Fruit fly (Drosophila melanogaster) whole organism, embryonic: Measurements from ENCODE around the gene CG32267.

Experiments
- Atf-2 ChIP-seq: fragments of 200-800 bp; sonication (Bioruptor generic); optimal IDR thresholded peaks from 2 replicates; lab custom pipeline; 2016; ENCODE audit warnings: missing biosample characterization, missing genetic modification characterization
- BtbVII ChIP-seq: fragments of 200-800 bp; sonication (Bioruptor generic); optimal IDR thresholded peaks from 3 replicates; lab custom pipeline; 2017; ENCODE audit warnings: missing biosample characterization, mild to moderate bottlenecking, missing genetic modification characterization
- CG10274 ChIP-seq: fragments of 200-800 bp; sonication (Bioruptor generic); optimal IDR thresholded peaks from 3 replicates; lab custom pipeline; 2017; ENCODE audit warnings: missing biosample characterization, mild to moderate bottlenecking, missing genetic modification characterization
- CG11504 ChIP-seq: fragments of 200-800 bp; sonication (Bioruptor generic); optimal IDR thresholded peaks from 3 replicates; lab custom pipeline; 2019; ENCODE audit warnings: missing biosample characterization, mild to moderate bottlenecking, missing genetic modification characterization, moderate library complexity
- CG11696 ChIP-seq: fragments of 200-800 bp; sonication (Bioruptor generic); IDR thresholded peaks from 2 replicates; pipeline ENCODE4 v1.3.6; 2022; ENCODE audit warnings: missing biosample characterization, missing genetic modification characterization
- CG11723 ChIP-seq: fragments of 200-800 bp; sonication (Bioruptor generic); optimal IDR thresholded peaks from 2 replicates; lab custom pipeline; 2017; ENCODE audit warnings: missing biosample characterization, mild to moderate bottlenecking, missing genetic modification characterization
- CG13123 ChIP-seq: fragments of 200-800 bp; sonication (Bioruptor generic); optimal IDR thresholded peaks from 2 replicates; lab custom pipeline; 2016; ENCODE audit warnings: missing biosample characterization, missing genetic modification characterization
- CG13424 ChIP-seq: fragments of 200-800 bp; sonication (Bioruptor generic); optimal IDR thresholded peaks from 2 replicates; lab custom pipeline; 2019; ENCODE audit warnings: missing biosample characterization, mild to moderate bottlenecking, missing genetic modification characterization, moderate library complexity
- CG13624 ChIP-seq: fragments of 200-800 bp; sonication (Bioruptor generic); optimal IDR thresholded peaks from 2 replicates; lab custom pipeline; 2016; ENCODE audit warnings: missing biosample characterization, missing genetic modification characterization
- CG13775 ChIP-seq: fragments of 200-800 bp; sonication (Bioruptor generic); optimal IDR thresholded peaks from 3 replicates; lab custom pipeline; 2017; ENCODE audit warnings: missing biosample characterization, mild to moderate bottlenecking, missing genetic modification characterization
- CG1602 ChIP-seq: fragments of 200-800 bp; sonication (Bioruptor generic); optimal IDR thresholded peaks from 3 replicates; lab custom pipeline; 2016; ENCODE audit warnings: missing biosample characterization, missing genetic modification characterization
- CG16813 ChIP-seq: fragments of 200-800 bp; sonication (Bioruptor generic); IDR thresholded peaks from 3 replicates; pipeline ENCODE4 v1.3.6; 2022; ENCODE audit warnings: missing biosample characterization, missing genetic modification characterization; ENCODE audit not compliant: partially characterized antibody
- CG2712 ChIP-seq: fragments of 200-800 bp; optimal IDR thresholded peaks from 3 replicates; lab custom pipeline; 2019; ENCODE audit warnings: missing biosample characterization, mild to moderate bottlenecking, missing genetic modification characterization, moderate library complexity
- CG33213 ChIP-seq: fragments of 200-800 bp; sonication (Bioruptor generic); optimal IDR thresholded peaks from 3 replicates; lab custom pipeline; 2016; ENCODE audit warnings: missing biosample characterization, missing genetic modification characterization
- CG3407 ChIP-seq: fragments of 200-800 bp; sonication (Bioruptor generic); optimal IDR thresholded peaks from 2 replicates; lab custom pipeline; 2018; ENCODE audit warnings: missing biosample characterization, mild to moderate bottlenecking, missing genetic modification characterization
- CG3847 ChIP-seq: fragments of 200-800 bp; sonication (Bioruptor generic); IDR thresholded peaks from 2 replicates; pipeline ENCODE4 v1.3.6; 2022; ENCODE audit warnings: missing biosample characterization, missing genetic modification characterization
- CG5180 ChIP-seq: fragments of 200-800 bp; sonication (Bioruptor generic); optimal IDR thresholded peaks from 3 replicates; lab custom pipeline; 2017; ENCODE audit warnings: missing biosample characterization, missing genetic modification characterization, mild to moderate bottlenecking, moderate library complexity, missing genetic modification reagents
- CG7928 ChIP-seq: fragments of 200-800 bp; sonication (Bioruptor generic); optimal IDR thresholded peaks from 2 replicates; lab custom pipeline; 2017; ENCODE audit warnings: missing biosample characterization, mild to moderate bottlenecking, missing genetic modification characterization
- CG8281 ChIP-seq: fragments of 200-800 bp; sonication (Bioruptor generic); optimal IDR thresholded peaks from 2 replicates; lab custom pipeline; 2018; ENCODE audit warnings: missing biosample characterization, mild to moderate bottlenecking, missing genetic modification characterization, moderate library complexity
- CG9876 ChIP-seq: fragments of 200-800 bp; sonication (Bioruptor generic); optimal IDR thresholded peaks from 2 replicates; lab custom pipeline; 2016; ENCODE audit warnings: missing biosample characterization, missing genetic modification characterization
- D19A ChIP-seq: fragments of 200-800 bp; optimal IDR thresholded peaks from 3 replicates; lab custom pipeline; 2019; ENCODE audit warnings: missing biosample characterization, mild to moderate bottlenecking, missing genetic modification characterization, moderate library complexity
- Dek ChIP-seq: fragments of 200-800 bp; sonication (Bioruptor generic); optimal IDR thresholded peaks from 3 replicates; lab custom pipeline; 2019; ENCODE audit warnings: missing biosample characterization, mild to moderate bottlenecking, missing genetic modification characterization, moderate library complexity
- Doc3 ChIP-seq: fragments of 200-800 bp; sonication (Bioruptor generic); IDR thresholded peaks from 3 replicates; pipeline ENCODE4 v1.3.6; 2022; ENCODE audit warnings: missing biosample characterization, missing genetic modification characterization; ENCODE audit not compliant: partially characterized antibody
- Dp ChIP-seq: fragments of 200-800 bp; sonication (Bioruptor generic); optimal IDR thresholded peaks from 2 replicates; lab custom pipeline; 2018; ENCODE audit warnings: missing biosample characterization, mild to moderate bottlenecking, missing genetic modification characterization, moderate library complexity
- Eip74EF ChIP-seq, 2 experiments: fragments of 200-800 bp in 1 of 2; fragments of >200 bp in 1 of 2; sonication (Bioruptor generic) in 1 of 2; optimal IDR thresholded peaks; 2 replicates each; lab custom pipeline; 2017 to 2019; ENCODE audit warnings: missing biosample characterization in 2 of 2, missing genetic modification characterization in 2 of 2, mild to moderate bottlenecking in 1 of 2, moderate library complexity in 1 of 2
- Ets97D ChIP-seq: fragments of 200-800 bp; sonication (Bioruptor generic); optimal IDR thresholded peaks from 3 replicates; lab custom pipeline; 2016; ENCODE audit warnings: missing biosample characterization, missing genetic modification characterization
- Hand ChIP-seq: fragments of 200-800 bp; sonication (Bioruptor generic); optimal IDR thresholded peaks from 2 replicates; lab custom pipeline; 2017; ENCODE audit warnings: mild to moderate bottlenecking, missing biosample characterization, missing genetic modification reagents, missing genetic modification characterization
- Opbp ChIP-seq: fragments of 200-800 bp; sonication (Bioruptor generic); IDR thresholded peaks from 3 replicates; pipeline ENCODE4 v1.3.6; 2022; ENCODE audit warnings: missing biosample characterization, missing genetic modification characterization; ENCODE audit not compliant: partially characterized antibody
- Ravus ChIP-seq: fragments of 200-800 bp; sonication (Bioruptor generic); IDR thresholded peaks from 2 replicates; pipeline ENCODE4 v1.3.6; 2022; ENCODE audit warnings: missing biosample characterization, missing genetic modification characterization
- Sry-δ ChIP-seq: fragments of 200-800 bp; sonication (Bioruptor generic); optimal IDR thresholded peaks from 2 replicates; lab custom pipeline; 2016; ENCODE audit warnings: missing biosample characterization, missing genetic modification characterization
- Stat92E ChIP-seq, 3 experiments: fragments of >200 bp in 2 of 3; fragments of 200-800 bp in 1 of 3; sonication (Bioruptor generic) in 1 of 3; optimal IDR thresholded peaks; 2 replicates each; lab custom pipeline; 2017 to 2019; ENCODE audit warnings: missing biosample characterization in 3 of 3, missing genetic modification characterization in 3 of 3, mild to moderate bottlenecking in 1 of 3, moderate library complexity in 1 of 3
- Vsx1 ChIP-seq: fragments of 200-800 bp; sonication (Bioruptor generic); optimal IDR thresholded peaks from 2 replicates; lab custom pipeline; 2017; ENCODE audit warnings: missing biosample characterization, mild to moderate bottlenecking, missing genetic modification characterization, missing genetic modification reagents
- ab ChIP-seq: fragments of 200-800 bp; sonication (Bioruptor generic); optimal IDR thresholded peaks from 2 replicates; lab custom pipeline; 2016; ENCODE audit warnings: missing biosample characterization, missing genetic modification characterization
- bab2 ChIP-seq: fragments of 200-800 bp; sonication (Bioruptor generic); optimal IDR thresholded peaks from 2 replicates; lab custom pipeline; 2016; ENCODE audit warnings: missing biosample characterization, missing genetic modification characterization
- bigmax ChIP-seq: fragments of 200-800 bp; sonication (Bioruptor generic); optimal IDR thresholded peaks from 2 replicates; lab custom pipeline; 2018; ENCODE audit warnings: missing biosample characterization, mild to moderate bottlenecking, missing genetic modification characterization
- br ChIP-seq: fragments of >200 bp; optimal IDR thresholded peaks from 2 replicates; lab custom pipeline; 2017
- da ChIP-seq: fragments of 200-800 bp; sonication (Bioruptor generic); optimal IDR thresholded peaks from 2 replicates; lab custom pipeline; 2016; ENCODE audit warnings: missing biosample characterization, missing genetic modification characterization
- ems ChIP-seq: fragments of 200-800 bp; sonication (Bioruptor generic); optimal IDR thresholded peaks from 3 replicates; lab custom pipeline; 2016; ENCODE audit warnings: missing biosample characterization, missing genetic modification characterization
- esg ChIP-seq: fragments of 200-800 bp; sonication (Bioruptor generic); conservative IDR thresholded peaks from 2 replicates; pipeline ENCODE4 v1.3.6; 2022; ENCODE audit warnings: missing biosample characterization, missing genetic modification characterization
- h ChIP-seq: fragments of >200 bp; optimal IDR thresholded peaks from 2 replicates; lab custom pipeline; 2017
- p53 ChIP-seq: fragments of 200-800 bp; sonication (Bioruptor generic); optimal IDR thresholded peaks from 2 replicates; lab custom pipeline; 2016; ENCODE audit warnings: missing biosample characterization, missing genetic modification characterization
- pan ChIP-seq, 4 experiments: fragments of >200 bp in 3 of 4; fragments of 200-800 bp in 1 of 4; sonication (Bioruptor generic) in 1 of 4; optimal IDR thresholded peaks in 3 of 4; IDR thresholded peaks in 1 of 4; 2 replicates each; pipeline versions ENCODE4 v1.3.6 to Lab custom; 2017 to 2022; ENCODE audit warnings: missing biosample characterization in 2 of 4, missing genetic modification characterization in 2 of 4, mixed read lengths in 1 of 4
- pfk ChIP-seq: fragments of 200-800 bp; sonication (Bioruptor generic); optimal IDR thresholded peaks from 2 replicates; lab custom pipeline; 2018; ENCODE audit warnings: missing biosample characterization, mild to moderate bottlenecking, missing genetic modification characterization, moderate library complexity
- sc ChIP-seq, 3 experiments: fragments of >200 bp in 2 of 3; fragments of 200-800 bp in 1 of 3; sonication (Bioruptor generic) in 1 of 3; optimal IDR thresholded peaks; 2 replicates in 2 of 3; 3 replicates in 1 of 3; lab custom pipeline; 2017; ENCODE audit warnings: mild to moderate bottlenecking in 1 of 3, missing biosample characterization in 1 of 3, missing genetic modification characterization in 1 of 3, missing genetic modification reagents in 1 of 3
- shn ChIP-seq: fragments of 200-800 bp; sonication (Bioruptor generic); optimal IDR thresholded peaks from 3 replicates; lab custom pipeline; 2016; ENCODE audit warnings: missing biosample characterization, missing genetic modification characterization
- slp2 ChIP-seq: fragments of 200-800 bp; sonication (Bioruptor generic); optimal IDR thresholded peaks from 2 replicates; lab custom pipeline; 2016; ENCODE audit warnings: missing biosample characterization, missing genetic modification characterization
- sqz ChIP-seq: fragments of 200-800 bp; sonication (Bioruptor generic); optimal IDR thresholded peaks from 3 replicates; lab custom pipeline; 2018; ENCODE audit warnings: missing biosample characterization, mild to moderate bottlenecking, missing genetic modification characterization
- unpg ChIP-seq: fragments of 200-800 bp; sonication (Bioruptor generic); optimal IDR thresholded peaks from 3 replicates; lab custom pipeline; 2018; ENCODE audit warnings: missing biosample characterization, mild to moderate bottlenecking, missing genetic modification characterization, moderate library complexity
- vfl ChIP-seq: fragments of 200-800 bp; sonication (Bioruptor generic); optimal IDR thresholded peaks from 2 replicates; lab custom pipeline; 2016; ENCODE audit warnings: missing biosample characterization, missing genetic modification characterization
- wek ChIP-seq: fragments of 200-800 bp; sonication (Bioruptor generic); optimal IDR thresholded peaks from 3 replicates; lab custom pipeline; 2018; ENCODE audit warnings: missing biosample characterization, mild to moderate bottlenecking, missing genetic modification characterization, moderate library complexity

The CG32267 gene

DNA sequence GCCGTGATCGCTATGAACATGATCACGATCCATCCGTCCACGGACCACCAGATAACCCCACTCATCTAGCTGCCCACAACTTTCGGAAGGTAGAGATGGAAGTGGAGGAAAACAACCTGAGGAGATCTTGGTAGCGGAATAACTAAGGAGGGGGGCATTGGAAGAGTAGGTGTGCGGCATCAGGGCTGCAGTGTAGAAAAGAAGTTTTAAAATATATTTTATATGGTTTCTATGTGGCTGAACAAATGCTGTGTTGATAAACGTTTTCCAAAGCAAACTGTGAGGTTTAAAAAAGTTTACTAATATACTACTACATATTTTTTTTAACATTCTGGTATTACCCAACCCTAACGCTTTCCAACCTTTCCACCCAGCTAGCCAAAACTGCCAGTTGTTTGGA is 37.0 kb downstream of the CG32267 start:
- TF ChIP-seq CG2712 (tag; lab: Kevin White, UChicago) (peak; percentile 46), slp2 (GFP tag; lab: Kevin White, UChicago) (no peak), CG11723 (GFP tag; lab: Kevin White, UChicago) (no peak), Sry-δ (GFP tag; lab: Kevin White, UChicago) (no peak), Vsx1 (GFP tag; lab: Kevin White, UChicago) (no peak), esg (0 out of 2 replicates have a peak, but pooled peaks have one; percentile 15), CG5180 (GFP tag; lab: Kevin White, UChicago) (no peak), pan (optimal IDR thresholded peaks at IDR 0.05; lab: Kevin White, UChicago) (no peak), pan (GFP tag; optimal IDR thresholded peaks at IDR 0.05 in 1 of 2, IDR thresholded peaks at IDR 0.05 in 1 of 2) (no peak), h (no peak), unpg (GFP tag; lab: Kevin White, UChicago) (peak; percentile 51), CG10274 (no peak), shn (GFP tag; lab: Kevin White, UChicago) (no peak), CG13424 (tag; lab: Kevin White, UChicago) (peak; percentile 54), BtbVII (GFP tag; lab: Kevin White, UChicago) (no peak), CG33213 (GFP tag; lab: Kevin White, UChicago) (no peak), Hand (no peak), ab (no peak), pfk (GFP tag; lab: Kevin White, UChicago) (no peak), Stat92E (GFP tag; optimal IDR thresholded peaks at IDR 0.05; lab: Kevin White, UChicago) (no peak), ems (GFP tag; lab: Kevin White, UChicago) (no peak), CG13123 (GFP tag; lab: Kevin White, UChicago) (no peak), CG3407 (GFP tag; lab: Kevin White, UChicago) (peak; percentile 19), CG13624 (GFP tag; lab: Kevin White, UChicago) (no peak), CG3847 (GFP tag; lab: Robert Waterston, UW) (peak; percentile 12; the same call in 1 of the 2 replicates), Opbp (GFP tag; lab: Robert Waterston, UW) (no peak), CG8281 (tag; lab: Kevin White, UChicago) (no peak), CG7928 (GFP tag; lab: Kevin White, UChicago) (peak; percentile 55), D19A (tag; lab: Kevin White, UChicago) (peak; percentile 34), Atf-2 (no peak), Ets97D (no peak), wek (GFP tag; lab: Kevin White, UChicago) (no peak), sc (optimal IDR thresholded peaks at IDR 0.05; lab: Kevin White, UChicago) (no peak), sc (GFP tag; optimal IDR thresholded peaks at IDR 0.05; lab: Kevin White, UChicago) (peak; percentile 10), Dp (GFP tag; lab: Kevin White, UChicago) (no peak), p53 (GFP tag; lab: Kevin White, UChicago) (no peak), CG11696 (GFP tag; lab: Robert Waterston, UW) (no peak), Ravus (GFP tag; lab: Robert Waterston, UW) (no peak), Dek (tag; lab: Kevin White, UChicago) (no peak), Eip74EF (GFP tag; optimal IDR thresholded peaks at IDR 0.05; lab: Kevin White, UChicago) (no peak), CG11504 (tag; lab: Kevin White, UChicago) (peak; percentile 64), br (lab: Kevin White, UChicago) (no peak), CG1602 (GFP tag; lab: Kevin White, UChicago) (no peak), sqz (GFP tag; lab: Kevin White, UChicago) (no peak), CG9876 (GFP tag; lab: Kevin White, UChicago) (no peak), bab2 (GFP tag; lab: Kevin White, UChicago) (no peak), Doc3 (GFP tag; lab: Robert Waterston, UW) (no peak), da (GFP tag; lab: Kevin White, UChicago) (no peak), CG16813 (GFP tag; lab: Robert Waterston, UW) (no peak), bigmax (GFP tag; lab: Kevin White, UChicago) (no peak), CG13775 (GFP tag; lab: Kevin White, UChicago) (no peak), vfl (GFP tag; lab: Kevin White, UChicago) (no peak)
